Worm (Caenorhabditis elegans) whole organism, L3 larva: ENCODE data around the gene sec-23.

ENCODE experiments used
- R02D3.7 ChIP-seq: fragments of 150-350 bp; optimal IDR thresholded peaks from 2 replicates; lab custom pipeline; 2014; ENCODE audit warnings: missing biosample characterization, missing genetic modification characterization
- ZK546.5 ChIP-seq: sonication (generic microtip); optimal IDR thresholded peaks from 2 replicates; lab custom pipeline; 2017; ENCODE audit warnings: missing biosample characterization, missing genetic modification characterization
- egl-27 ChIP-seq: sonication (generic microtip); optimal IDR thresholded peaks from 4 replicates; lab custom pipeline; 2017; ENCODE audit warnings: missing biosample characterization, missing genetic modification reagents, missing genetic modification characterization
- elt-3 ChIP-seq, 3 experiments: fragments of 150-350 bp in 1 of 3; sonication (generic microtip) in 2 of 3; optimal IDR thresholded peaks; 2 replicates in 2 of 3; 4 replicates in 1 of 3; lab custom pipeline; 2014 to 2017; ENCODE audit warnings: missing biosample characterization in 3 of 3, missing genetic modification characterization in 3 of 3
- lin-15B ChIP-seq: fragments of 150-350 bp; optimal IDR thresholded peaks from 2 replicates; lab custom pipeline; 2014; ENCODE audit warnings: missing biosample characterization, missing genetic modification characterization
- lin-39 ChIP-seq: fragments of 150-350 bp; optimal IDR thresholded peaks from 2 replicates; lab custom pipeline; 2018; ENCODE audit warnings: missing biosample characterization, missing genetic modification reagents, missing genetic modification characterization
- nhr-11 ChIP-seq: fragments of 150-350 bp; optimal IDR thresholded peaks from 2 replicates; lab custom pipeline; 2014; ENCODE audit warnings: missing biosample characterization, missing genetic modification characterization
- nhr-12 ChIP-seq: fragments of 150-350 bp; optimal IDR thresholded peaks from 2 replicates; lab custom pipeline; 2014; ENCODE audit warnings: missing biosample characterization, missing genetic modification characterization
- pqm-1 ChIP-seq: fragments of 150-350 bp; optimal IDR thresholded peaks from 2 replicates; lab custom pipeline; 2017; ENCODE audit warnings: missing biosample characterization, missing genetic modification characterization, inconsistent platforms
- skn-1 ChIP-seq: fragments of 150-350 bp; optimal IDR thresholded peaks from 2 replicates; lab custom pipeline; 2014; ENCODE audit warnings: missing biosample characterization, missing genetic modification characterization
- snpc-4 ChIP-seq: fragments of 150-350 bp; optimal IDR thresholded peaks from 2 replicates; lab custom pipeline; 2014; ENCODE audit warnings: missing biosample characterization, missing genetic modification characterization
- tbx-2 ChIP-seq: sonication (generic microtip); optimal IDR thresholded peaks from 2 replicates; lab custom pipeline; 2016; ENCODE audit warnings: mild to moderate bottlenecking, missing genetic modification characterization, missing compliant biosample characterization
- ztf-4 ChIP-seq: fragments of 150-350 bp; optimal IDR thresholded peaks from 2 replicates; lab custom pipeline; 2014; ENCODE audit warnings: missing biosample characterization, missing genetic modification characterization

DNA sequence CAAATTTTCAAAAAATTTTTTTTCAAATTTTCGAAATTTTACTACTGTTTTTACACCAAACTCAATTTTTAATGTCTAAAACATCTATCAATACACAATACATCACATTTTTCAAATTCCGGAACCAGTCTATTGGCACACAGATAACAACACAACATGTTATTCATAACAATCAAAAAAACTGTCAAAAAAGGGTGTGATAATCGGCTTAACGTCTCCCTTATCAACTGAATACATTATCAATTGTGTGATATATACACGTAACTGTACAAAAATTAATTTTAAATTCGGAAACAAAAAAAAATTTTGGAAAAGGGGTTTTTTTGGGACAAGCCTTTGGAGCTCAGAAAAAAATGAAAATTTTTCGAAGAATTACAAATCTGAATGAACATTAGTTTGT, 16.7 kb upstream of the sec-23 start:
- TF ChIP-seq pqm-1 = peak; percentile 60
- no peak for TF ChIP-seq elt-3 (tag; optimal IDR thresholded peaks at IDR 0.05; lab: Kevin White, UChicago)
- TF ChIP-seq ztf-4 (tag; lab: Kevin White, UChicago) = no peak
- TF ChIP-seq nhr-12 (tag; lab: Kevin White, UChicago) = no peak
- no peak for TF ChIP-seq nhr-11 (tag; lab: Kevin White, UChicago)
- TF ChIP-seq lin-39 = no peak
- no peak for TF ChIP-seq R02D3.7
- no peak for TF ChIP-seq skn-1 (tag; lab: Kevin White, UChicago)
- no peak for TF ChIP-seq tbx-2 (tag; lab: Kevin White, UChicago)
- TF ChIP-seq ZK546.5 (tag; lab: Kevin White, UChicago) = no peak
- no peak for TF ChIP-seq egl-27 (tag; lab: Kevin White, UChicago)
- no peak for TF ChIP-seq lin-15B
- TF ChIP-seq snpc-4 = no peak
